Worm (Caenorhabditis elegans) whole organism, young adult: ENCODE results near the gene abu-9.

Experiments
- B0019.2 ChIP-seq: fragments of 200-800 bp; sonication (Bioruptor generic); conservative IDR thresholded peaks from 2 replicates; pipeline ENCODE4 v1.3.6; 2022; ENCODE audit warnings: missing genetic modification reagents, missing genetic modification characterization, missing compliant biosample characterization
- B0035.1 ChIP-seq: sonication (generic microtip); optimal IDR thresholded peaks from 2 replicates; lab custom pipeline; 2016; ENCODE audit warnings: missing genetic modification characterization, mild to moderate bottlenecking, missing compliant biosample characterization, missing genotype, missing genetic modification reagents
- B0336.3 ChIP-seq: fragments of 200-800 bp; sonication (Bioruptor generic); IDR thresholded peaks from 2 replicates; pipeline ENCODE4 v1.3.6; 2022; ENCODE audit warnings: missing genetic modification characterization, missing compliant biosample characterization
- C17E4.6 ChIP-seq: fragments of 200-800 bp; sonication (Bioruptor generic); IDR thresholded peaks from 2 replicates; pipeline ENCODE4 v1.3.6; 2022; ENCODE audit warnings: missing genetic modification reagents, missing genetic modification characterization, missing compliant biosample characterization
- D2030.7 ChIP-seq: fragments of 200-800 bp; sonication (Bioruptor generic); IDR thresholded peaks from 2 replicates; pipeline ENCODE4 v1.3.6; 2022; ENCODE audit warnings: missing genetic modification reagents, missing genetic modification characterization, missing compliant biosample characterization
- F22D6.2 ChIP-seq: sonication (generic microtip); optimal IDR thresholded peaks from 2 replicates; lab custom pipeline; 2016; ENCODE audit warnings: mild to moderate bottlenecking, missing genetic modification characterization, missing compliant biosample characterization
- F23B12.7 ChIP-seq: sonication (generic microtip); optimal IDR thresholded peaks from 2 replicates; lab custom pipeline; 2017; ENCODE audit warnings: missing genetic modification characterization, mild to moderate bottlenecking, missing compliant biosample characterization, antibody characterized with exemption, moderate library complexity; ENCODE audit not compliant: insufficient read depth
- F33H1.4 ChIP-seq: fragments of 200-800 bp; sonication (Bioruptor generic); IDR thresholded peaks from 2 replicates; pipeline ENCODE4 v1.3.6; 2022; ENCODE audit warnings: missing genetic modification reagents, missing genetic modification characterization, missing compliant biosample characterization
- F57A8.1 ChIP-seq: fragments of 200-800 bp; sonication (Bioruptor generic); optimal IDR thresholded peaks from 2 replicates; lab custom pipeline; 2018; ENCODE audit warnings: mild to moderate bottlenecking, missing genetic modification characterization, moderate library complexity, missing compliant biosample characterization
- aptf-2 ChIP-seq: fragments of 200-800 bp; sonication (Bioruptor generic); conservative IDR thresholded peaks from 2 replicates; pipeline ENCODE4 v1.3.6; 2022; ENCODE audit warnings: missing genetic modification reagents, missing genetic modification characterization, missing compliant biosample characterization
- aptf-3 ChIP-seq: fragments of 200-800 bp; sonication (Bioruptor generic); IDR thresholded peaks from 2 replicates; pipeline ENCODE4 v1.3.6; 2022; ENCODE audit warnings: missing genetic modification characterization, missing compliant biosample characterization
- bed-2 ChIP-seq: fragments of 200-800 bp; sonication (Bioruptor generic); IDR thresholded peaks from 2 replicates; pipeline ENCODE4 v1.3.6; 2022; ENCODE audit warnings: missing genetic modification reagents, missing genetic modification characterization, missing compliant biosample characterization
- ceh-100 ChIP-seq: fragments of 200-800 bp; sonication (Bioruptor generic); IDR thresholded peaks from 2 replicates; pipeline ENCODE4 v1.3.6; 2022; ENCODE audit warnings: missing genetic modification reagents, missing genetic modification characterization, missing compliant biosample characterization
- ceh-27 ChIP-seq: fragments of 200-800 bp; sonication (Bioruptor generic); optimal IDR thresholded peaks from 2 replicates; lab custom pipeline; 2018; ENCODE audit warnings: mild to moderate bottlenecking, missing genetic modification characterization, moderate library complexity, missing compliant biosample characterization
- ceh-40 ChIP-seq: fragments of 200-800 bp; sonication (Bioruptor generic); IDR thresholded peaks from 2 replicates; pipeline ENCODE4 v1.3.6; 2022; ENCODE audit warnings: missing genetic modification characterization, missing compliant biosample characterization
- ceh-79 ChIP-seq: sonication (generic microtip); optimal IDR thresholded peaks from 2 replicates; lab custom pipeline; 2017; ENCODE audit warnings: mild to moderate bottlenecking, missing genetic modification characterization, missing compliant biosample characterization
- die-1 ChIP-seq: sonication (generic microtip); optimal IDR thresholded peaks from 2 replicates; lab custom pipeline; 2016; ENCODE audit warnings: missing genotype, mild to moderate bottlenecking, missing genetic modification characterization, missing compliant biosample characterization
- dpl-1 ChIP-seq: fragments of 150-350 bp; optimal IDR thresholded peaks from 2 replicates; lab custom pipeline; 2014; ENCODE audit warnings: missing biosample characterization, missing genetic modification reagents, missing genetic modification characterization
- efl-1 ChIP-seq: fragments of 150-350 bp; optimal IDR thresholded peaks from 2 replicates; lab custom pipeline; 2014; ENCODE audit warnings: missing biosample characterization, missing genetic modification reagents, missing genetic modification characterization
- egl-18 ChIP-seq: fragments of 200-800 bp; sonication (Bioruptor generic); IDR thresholded peaks from 2 replicates; pipeline ENCODE4 v1.3.6; 2022; ENCODE audit warnings: missing genetic modification reagents, missing genetic modification characterization, missing compliant biosample characterization
- egrh-3 ChIP-seq: fragments of 200-800 bp; sonication (Bioruptor generic); IDR thresholded peaks from 2 replicates; pipeline ENCODE4 v1.3.6; 2022; ENCODE audit warnings: missing genetic modification reagents, missing genetic modification characterization, missing compliant biosample characterization
- ekl-4 ChIP-seq: fragments of 200-800 bp; sonication (Bioruptor generic); IDR thresholded peaks from 2 replicates; pipeline ENCODE4 v1.3.6; 2022; ENCODE audit warnings: missing genetic modification reagents, missing genetic modification characterization, missing compliant biosample characterization
- fkh-3 ChIP-seq: sonication (generic microtip); optimal IDR thresholded peaks from 2 replicates; lab custom pipeline; 2016; ENCODE audit warnings: mild to moderate bottlenecking, missing genetic modification characterization, missing compliant biosample characterization
- him-1 ChIP-seq: sonication (generic microtip); optimal IDR thresholded peaks from 2 replicates; lab custom pipeline; 2016; ENCODE audit warnings: missing genotype, missing genetic modification reagents, missing genetic modification characterization, missing compliant biosample characterization
- hsf-1 ChIP-seq: fragments of 200-800 bp; sonication (Bioruptor generic); IDR thresholded peaks from 2 replicates; pipeline ENCODE4 v1.3.6; 2022; ENCODE audit warnings: missing genetic modification reagents, missing genetic modification characterization, missing compliant biosample characterization
- lag-1 ChIP-seq: fragments of 200-800 bp; sonication (Bioruptor generic); IDR thresholded peaks from 2 replicates; pipeline ENCODE4 v1.3.6; 2022; ENCODE audit warnings: missing genetic modification reagents, missing genetic modification characterization, missing compliant biosample characterization
- let-526 ChIP-seq: fragments of 200-800 bp; sonication (Bioruptor generic); IDR thresholded peaks from 2 replicates; pipeline ENCODE4 v1.3.6; 2022; ENCODE audit warnings: missing genetic modification reagents, missing genetic modification characterization, missing compliant biosample characterization
- let-607 ChIP-seq, 2 experiments: fragments of 200-800 bp in 1 of 2; sonication (Bioruptor generic) in 1 of 2; sonication (generic microtip) in 1 of 2; optimal IDR thresholded peaks; 2 replicates each; lab custom pipeline; 2016 to 2018; ENCODE audit warnings: mild to moderate bottlenecking in 2 of 2, missing compliant biosample characterization in 2 of 2, missing genetic modification characterization in 2 of 2, moderate library complexity in 2 of 2, missing genotype in 1 of 2
- lin-26 ChIP-seq: fragments of 200-800 bp; sonication (Bioruptor generic); IDR thresholded peaks from 2 replicates; pipeline ENCODE4 v1.3.6; 2022; ENCODE audit warnings: missing genetic modification reagents, missing genetic modification characterization, missing compliant biosample characterization
- lin-54 ChIP-seq: fragments of 200-800 bp; sonication (Bioruptor generic); optimal IDR thresholded peaks from 2 replicates; lab custom pipeline; 2018; ENCODE audit warnings: mild to moderate bottlenecking, missing genetic modification characterization, missing compliant biosample characterization
- madf-10 ChIP-seq: sonication (generic microtip); optimal IDR thresholded peaks from 2 replicates; lab custom pipeline; 2016; ENCODE audit warnings: mild to moderate bottlenecking, missing genetic modification characterization, missing compliant biosample characterization
- madf-3 ChIP-seq: fragments of 200-800 bp; sonication (Bioruptor generic); IDR thresholded peaks from 2 replicates; pipeline ENCODE4 v1.3.6; 2022; ENCODE audit warnings: missing genetic modification reagents, missing genetic modification characterization, missing compliant biosample characterization
- madf-6 ChIP-seq: fragments of 200-800 bp; sonication (Bioruptor generic); IDR thresholded peaks from 2 replicates; pipeline ENCODE4 v1.3.6; 2022; ENCODE audit warnings: missing genetic modification reagents, missing genetic modification characterization, missing compliant biosample characterization
- madf-8 ChIP-seq: fragments of 200-800 bp; sonication (Bioruptor generic); conservative IDR thresholded peaks from 2 replicates; pipeline ENCODE4 v1.3.6; 2022; ENCODE audit warnings: missing genetic modification reagents, missing genetic modification characterization, missing compliant biosample characterization
- mcd-1 ChIP-seq: fragments of 200-800 bp; sonication (Bioruptor generic); IDR thresholded peaks from 2 replicates; pipeline ENCODE4 v1.3.6; 2022; ENCODE audit warnings: missing genetic modification reagents, missing genetic modification characterization, missing compliant biosample characterization
- mel-28 ChIP-seq: sonication (generic microtip); optimal IDR thresholded peaks from 2 replicates; lab custom pipeline; 2016; ENCODE audit warnings: borderline replicate concordance, mild to moderate bottlenecking, missing genetic modification characterization, missing compliant biosample characterization
- mes-4 ChIP-seq: sonication (generic microtip); optimal IDR thresholded peaks from 2 replicates; lab custom pipeline; 2016; ENCODE audit warnings: missing genotype, missing genetic modification characterization, missing compliant biosample characterization
- nhr-120 ChIP-seq: fragments of 200-800 bp; sonication (Bioruptor generic); IDR thresholded peaks from 2 replicates; pipeline ENCODE4 v1.3.6; 2022; ENCODE audit warnings: missing genetic modification characterization, missing compliant biosample characterization
- nhr-179 ChIP-seq: sonication (generic microtip); optimal IDR thresholded peaks from 2 replicates; lab custom pipeline; 2016; ENCODE audit warnings: mild to moderate bottlenecking, missing genetic modification characterization, missing compliant biosample characterization
- pbrm-1 ChIP-seq: fragments of 200-800 bp; sonication (Bioruptor generic); IDR thresholded peaks from 2 replicates; pipeline ENCODE4 v1.3.6; 2022; ENCODE audit warnings: missing genetic modification reagents, missing genetic modification characterization, missing compliant biosample characterization
- rpc-1 ChIP-seq, 2 experiments: fragments of 150-350 bp in 1 of 2; sonication (generic microtip) in 1 of 2; optimal IDR thresholded peaks; 2 replicates each; lab custom pipeline; 2014 to 2018; ENCODE audit warnings: missing biosample characterization in 1 of 2, missing genetic modification characterization in 1 of 2, missing genetic modification reagents in 1 of 2, missing genotype in 1 of 2
- sdz-38 ChIP-seq: sonication (generic microtip); optimal IDR thresholded peaks from 2 replicates; lab custom pipeline; 2016; ENCODE audit warnings: missing genotype, missing genetic modification characterization, missing compliant biosample characterization
- snpc-3.4 ChIP-seq: sonication (generic microtip); optimal IDR thresholded peaks from 2 replicates; lab custom pipeline; 2017; ENCODE audit warnings: missing genetic modification characterization, mild to moderate bottlenecking, missing compliant biosample characterization, antibody characterized with exemption, moderate library complexity, missing genotype, missing genetic modification reagents
- snpc-4 ChIP-seq, 5 experiments: fragments of 150-350 bp in 1 of 5; sonication (generic microtip) in 4 of 5; optimal IDR thresholded peaks; 2 replicates each; lab custom pipeline; 2014 to 2018; ENCODE audit warnings: missing genetic modification characterization in 5 of 5, missing biosample characterization in 3 of 5, antibody characterized with exemption in 2 of 5, mild to moderate bottlenecking in 2 of 5, missing compliant biosample characterization in 2 of 5, missing genotype in 2 of 5, moderate library complexity in 2 of 5, missing genetic modification reagents in 1 of 5
- somi-1 ChIP-seq: fragments of 200-800 bp; sonication (Bioruptor generic); optimal IDR thresholded peaks from 2 replicates; lab custom pipeline; 2018; ENCODE audit warnings: mild to moderate bottlenecking, missing genetic modification characterization, missing compliant biosample characterization
- tbx-9 ChIP-seq: sonication (generic microtip); optimal IDR thresholded peaks from 2 replicates; lab custom pipeline; 2016; ENCODE audit warnings: borderline replicate concordance, missing genetic modification characterization, inconsistent platforms, missing compliant biosample characterization
- tlf-1 ChIP-seq: fragments of 200-800 bp; sonication (Bioruptor generic); optimal IDR thresholded peaks from 2 replicates; lab custom pipeline; 2018; ENCODE audit warnings: mild to moderate bottlenecking, missing genetic modification characterization, missing compliant biosample characterization
- ztf-25 ChIP-seq: fragments of 200-800 bp; sonication (Bioruptor generic); IDR thresholded peaks from 2 replicates; pipeline ENCODE4 v1.3.6; 2022; ENCODE audit warnings: missing genetic modification reagents, missing genetic modification characterization, missing compliant biosample characterization

The abu-9 gene

DNA sequence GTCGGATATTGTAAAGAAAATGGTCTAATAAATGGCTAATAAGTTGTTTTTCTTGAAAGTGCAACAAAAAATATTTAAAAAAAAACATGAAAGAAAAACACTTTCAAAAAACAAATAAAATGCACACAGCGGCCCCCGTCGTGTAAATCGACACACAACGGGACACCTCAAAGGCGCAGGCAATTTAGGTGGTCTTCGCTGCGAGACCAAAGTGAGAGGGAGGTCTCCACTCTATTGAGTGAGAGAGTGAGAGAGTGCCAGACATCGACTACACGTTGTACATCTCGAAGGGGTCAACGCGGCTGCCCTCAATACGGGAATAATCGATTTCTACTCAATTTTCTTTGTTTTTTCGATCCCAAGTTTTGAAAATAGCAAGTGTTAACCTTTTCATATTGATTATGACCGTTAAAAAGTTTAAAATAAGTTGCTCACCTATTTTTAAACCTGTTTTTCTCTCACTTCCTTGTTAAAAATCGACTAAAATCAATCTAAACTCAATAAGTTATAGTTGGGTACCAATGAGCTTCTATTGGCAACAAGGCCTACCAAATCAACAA is 35.1 kb upstream of the abu-9 start, which contains the start of gene sec-16A.2 (continued):
- TF ChIP-seq pbrm-1 (no peak), ceh-100 (no peak), hsf-1 (GFP tag; lab: Robert Waterston, UW) (no peak), egl-18 (GFP tag; lab: Robert Waterston, UW) (no peak), egrh-3 (GFP tag; lab: Robert Waterston, UW) (no peak), fkh-3 (no peak), ztf-25 (GFP tag; lab: Robert Waterston, UW) (no peak), madf-10 (tag; lab: Kevin White, UChicago) (no peak), lag-1 (no peak), D2030.7 (GFP tag; lab: Robert Waterston, UW) (no peak), nhr-179 (tag; lab: Kevin White, UChicago) (no peak), let-607 (tag; optimal IDR thresholded peaks at IDR 0.05; lab: Kevin White, UChicago) (peak; percentile 5 to 58), lin-54 (GFP tag; lab: Kevin White, UChicago) (no peak), B0019.2 (no peak), rpc-1 (optimal IDR thresholded peaks at IDR 0.05; lab: Kevin White, UChicago) (no peak), rpc-1 (tag; optimal IDR thresholded peaks at IDR 0.05; lab: Kevin White, UChicago) (no peak), F33H1.4 (peak; percentile 68), F22D6.2 (tag; lab: Kevin White, UChicago) (no peak), tlf-1 (GFP tag; lab: Kevin White, UChicago) (no peak), F23B12.7 (no peak), snpc-3.4 (no peak), snpc-4 (GFP tag; optimal IDR thresholded peaks at IDR 0.05; lab: Kevin White, UChicago) (no peak), snpc-4 (tag; optimal IDR thresholded peaks at IDR 0.05; lab: Kevin White, UChicago) (peak in 1 of 4 experiments; percentile 61), nhr-120 (GFP tag; lab: Robert Waterston, UW) (no peak), efl-1 (GFP tag; lab: Kevin White, UChicago) (no peak), him-1 (tag; lab: Kevin White, UChicago) (no peak), madf-6 (GFP tag; lab: Robert Waterston, UW) (no peak), sdz-38 (tag; lab: Kevin White, UChicago) (no peak), aptf-3 (GFP tag; lab: Robert Waterston, UW) (no peak), B0336.3 (GFP tag; lab: Robert Waterston, UW) (no peak), madf-3 (GFP tag; lab: Robert Waterston, UW) (no peak), tbx-9 (no peak), mcd-1 (GFP tag; lab: Robert Waterston, UW) (no peak), ceh-40 (GFP tag; lab: Robert Waterston, UW) (no peak), mel-28 (tag; lab: Kevin White, UChicago) (no peak), lin-26 (GFP tag; lab: Robert Waterston, UW) (no peak), aptf-2 (GFP tag; lab: Robert Waterston, UW) (no peak), madf-8 (GFP tag; lab: Robert Waterston, UW) (no peak), let-526 (GFP tag; lab: Robert Waterston, UW) (no peak), die-1 (tag; lab: Kevin White, UChicago) (no peak), ceh-79 (tag; lab: Kevin White, UChicago) (no peak), bed-2 (GFP tag; lab: Robert Waterston, UW) (no peak), F57A8.1 (GFP tag; lab: Kevin White, UChicago) (no peak), C17E4.6 (GFP tag; lab: Robert Waterston, UW) (no peak), dpl-1 (GFP tag; lab: Kevin White, UChicago) (no peak), ceh-27 (peak; percentile 62), somi-1 (no peak), mes-4 (tag; lab: Kevin White, UChicago) (no peak), B0035.1 (no peak), ekl-4 (no peak)
